Worm (Caenorhabditis elegans): Measurements from ENCODE around the gene hlh-6.

The hlh-6 gene

DNA sequence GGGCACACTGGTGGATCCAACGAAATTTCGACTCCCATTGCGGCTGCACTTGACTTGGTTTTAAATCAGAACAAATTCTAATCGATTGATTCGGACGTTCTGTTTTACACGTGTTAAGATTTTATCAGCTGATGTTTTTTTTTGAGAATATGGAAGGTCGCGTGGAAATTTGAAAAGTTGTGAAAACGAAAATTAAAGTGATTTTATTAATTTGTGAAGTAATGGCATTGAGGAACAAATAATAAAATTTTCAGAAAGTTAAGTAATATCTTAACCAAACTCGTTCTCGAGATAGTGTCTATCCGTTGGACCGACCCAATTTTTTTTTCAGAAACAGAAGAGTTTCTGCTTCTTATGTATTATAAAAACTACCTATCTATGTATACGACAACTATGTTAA, 37.1 kb upstream of the hlh-6 start, which contains the start of gene ZK1307.4:
Gene ZK1307.4, minus strand, starts transcription at position 101 of the 400 bp plus-strand sequence.
- TF ChIP-seq flt-1 (GFP tag; IDR thresholded peaks at IDR 0.05): no peak

DNA sequence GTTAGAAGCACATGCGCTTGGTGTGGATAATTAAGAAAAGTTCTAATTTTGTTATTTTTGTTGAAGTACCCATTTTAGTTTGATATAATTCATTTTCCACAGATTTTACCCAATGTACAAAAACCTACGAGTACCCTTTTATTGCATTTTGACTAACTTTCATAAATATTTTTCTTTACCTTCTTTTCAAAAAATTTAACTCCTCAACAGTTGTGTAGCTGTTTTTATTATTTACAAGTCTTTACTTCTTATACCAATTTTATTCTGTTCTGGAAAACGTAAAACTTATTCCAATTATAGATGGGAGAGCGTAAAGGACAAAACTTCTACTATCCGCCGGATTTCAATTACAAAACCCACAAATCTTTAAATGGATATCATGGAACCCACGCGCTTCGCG, 34.6 kb upstream of the hlh-6 start, which contains the start of gene ZK1307.9:
Gene ZK1307.9, plus strand, starts transcription at position 301 of the 400 bp plus-strand sequence.
- no peak for TF ChIP-seq flt-1 (GFP tag; IDR thresholded peaks at IDR 0.05)
- TF ChIP-seq T22C8.4 (GFP tag; IDR thresholded peaks at IDR 0.05): no peak
- no peak for TF ChIP-seq klf-2 (GFP tag; conservative IDR thresholded peaks at IDR 0.05)
- no peak for TF ChIP-seq ztf-29 (GFP tag; IDR thresholded peaks at IDR 0.05)
- no peak for TF ChIP-seq ref-1 (GFP tag; conservative IDR thresholded peaks at IDR 0.05)
- TF ChIP-seq med-1 (GFP tag; optimal IDR thresholded peaks at IDR 0.05; ENCODE audit: insufficient read depth): no peak
- no peak for TF ChIP-seq ztf-23 (GFP tag; IDR thresholded peaks at IDR 0.05)
- no peak for TF ChIP-seq cog-1 (tag; optimal IDR thresholded peaks at IDR 0.05)
- TF ChIP-seq tab-1 (GFP tag; IDR thresholded peaks at IDR 0.05): no peak

DNA sequence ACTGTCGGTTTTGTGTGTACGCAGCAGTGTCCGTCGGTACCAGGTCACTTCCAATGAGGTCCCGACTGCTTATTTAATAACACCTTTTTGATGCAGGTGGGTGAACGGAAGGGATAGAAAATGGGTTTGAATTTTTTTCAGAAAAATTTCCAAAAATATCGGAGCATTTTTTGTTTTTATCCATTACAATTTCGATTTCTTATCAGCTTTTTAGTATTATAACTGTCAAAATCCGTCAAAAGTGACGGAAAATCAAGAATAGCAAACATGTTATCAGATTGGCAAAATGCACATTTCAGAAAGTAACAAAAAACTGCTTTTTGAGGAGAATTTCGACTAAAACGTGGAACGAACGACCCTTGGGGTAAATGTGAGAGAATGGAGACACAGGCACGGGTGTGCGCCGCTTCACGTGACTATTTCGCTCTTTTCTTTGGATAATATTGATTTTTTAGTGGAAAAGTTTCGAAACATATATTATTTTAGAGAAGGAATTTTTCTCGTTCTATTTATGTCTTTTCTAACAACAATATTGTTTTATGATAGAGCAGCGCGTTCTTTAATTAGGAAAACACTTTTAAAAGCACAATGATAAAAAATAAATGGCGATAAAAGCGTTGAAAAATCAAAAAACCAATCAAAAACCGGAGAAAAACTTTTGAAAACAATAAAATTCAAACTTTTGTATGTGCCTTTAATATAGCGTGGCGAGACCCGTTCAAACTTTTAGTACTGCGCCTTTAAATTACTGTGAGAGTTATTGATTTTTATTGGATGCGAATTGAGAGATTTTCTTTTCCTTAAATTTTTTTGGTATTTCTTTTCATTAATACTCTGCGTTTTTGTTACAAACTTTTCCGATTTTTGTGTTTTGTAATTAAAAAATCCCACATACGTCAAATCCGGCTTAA, 32.6 kb upstream of the hlh-6 start, which contains the start of gene sqv-8:
Gene sqv-8, plus strand, starts transcription at position 51 of the 911 bp plus-strand sequence.
- TF ChIP-seq tab-1 (GFP tag; IDR thresholded peaks at IDR 0.05) (no peak), T22C8.4 (GFP tag; IDR thresholded peaks at IDR 0.05) (peak; percentile 35; the same call in 1 of the 2 replicates)

DNA sequence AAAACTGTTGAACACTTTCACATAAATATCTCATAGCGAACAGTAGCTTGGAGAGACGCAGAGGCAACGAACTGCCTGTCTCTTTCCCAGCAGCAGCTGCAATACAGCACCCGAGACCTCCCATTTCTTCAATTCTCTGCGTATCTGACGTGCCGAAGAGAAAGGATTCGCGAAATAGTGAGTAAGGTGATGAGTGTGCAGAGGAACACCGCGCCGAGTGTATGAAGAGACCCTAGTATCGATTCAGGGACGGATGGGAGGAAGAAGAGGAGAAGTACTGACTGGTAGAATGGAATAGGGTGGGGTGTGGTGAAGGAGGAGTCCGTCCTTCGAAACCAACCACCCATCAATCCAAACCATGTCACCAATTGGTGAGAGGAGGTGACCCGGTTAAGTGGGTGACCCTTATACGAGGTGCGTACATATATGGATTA, 31.5 kb upstream of the hlh-6 start:
- TF ChIP-seq cog-1 (tag; optimal IDR thresholded peaks at IDR 0.05) (peak; percentile 65), ref-1 (GFP tag; conservative IDR thresholded peaks at IDR 0.05) (no peak), ztf-29 (GFP tag; IDR thresholded peaks at IDR 0.05) (no peak), flt-1 (GFP tag; IDR thresholded peaks at IDR 0.05) (peak; percentile 67; the same call in 1 of the 2 replicates), T22C8.4 (GFP tag; IDR thresholded peaks at IDR 0.05) (peak; percentile 82), ztf-23 (GFP tag; IDR thresholded peaks at IDR 0.05) (peak; percentile 62; the same call in 1 of the 2 replicates), tab-1 (GFP tag; IDR thresholded peaks at IDR 0.05) (0 out of 2 replicates have a peak, but pooled peaks have one; percentile 53), med-1 (GFP tag; optimal IDR thresholded peaks at IDR 0.05; ENCODE audit: insufficient read depth) (no peak), klf-2 (GFP tag; conservative IDR thresholded peaks at IDR 0.05) (no peak)

DNA sequence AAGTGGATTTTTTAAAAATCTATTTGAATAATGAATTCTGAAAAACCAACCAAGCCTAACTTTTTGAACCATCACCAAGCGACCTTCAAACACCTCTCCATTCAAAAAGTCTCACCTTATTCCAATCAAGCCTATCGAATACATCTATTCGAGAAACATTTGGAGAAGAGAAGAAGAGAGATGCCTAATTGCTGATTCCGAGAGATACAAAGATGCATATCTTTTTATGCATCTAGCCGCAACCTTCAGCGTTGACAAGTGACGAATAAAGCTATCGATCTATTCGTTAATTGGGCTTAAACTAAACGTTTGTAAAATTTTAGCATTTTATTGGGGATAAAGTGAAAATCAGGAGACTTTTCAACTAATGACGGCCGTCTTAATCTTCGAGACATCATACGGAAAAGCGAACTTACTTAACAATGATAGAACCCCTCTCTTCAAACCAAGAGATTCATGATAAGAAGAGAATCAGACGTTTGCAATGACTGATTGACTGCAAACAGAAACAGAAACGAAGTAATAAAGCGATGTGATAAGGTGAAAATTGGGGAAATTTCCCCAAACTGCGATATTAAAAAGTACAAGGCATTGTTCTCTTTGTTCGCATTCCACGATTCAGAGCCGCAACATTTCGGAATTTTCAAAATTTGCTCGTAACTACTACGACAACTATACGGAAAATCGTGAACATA, 30.5 kb upstream of the hlh-6 start:
- TF ChIP-seq ztf-29 (GFP tag; IDR thresholded peaks at IDR 0.05) (peak; percentile 25; the same call in 1 of the 2 replicates), ztf-23 (GFP tag; IDR thresholded peaks at IDR 0.05) (no peak)

DNA sequence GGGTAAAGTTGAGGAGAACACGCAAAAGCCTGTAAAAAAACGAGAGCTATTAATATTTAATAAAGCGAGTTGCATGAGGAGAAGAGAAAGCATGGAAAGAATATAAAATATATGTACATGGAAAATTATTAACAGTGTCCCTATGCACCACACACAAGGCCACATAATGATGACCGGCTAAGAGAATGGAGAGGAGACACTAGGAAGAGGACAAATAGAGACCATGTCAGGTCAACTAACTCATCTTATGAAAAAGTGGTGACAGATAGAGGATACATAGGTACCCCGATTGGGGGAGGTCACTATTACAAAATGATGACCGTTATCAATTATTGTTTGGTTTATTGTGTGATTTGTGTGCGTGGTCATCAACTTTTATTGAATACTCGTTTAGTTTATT, 29.8 kb upstream of the hlh-6 start, which contains the start of gene fzr-1:
Gene fzr-1, minus strand, starts transcription at position 29 of the 400 bp plus-strand sequence.
- TF ChIP-seq flt-1 (GFP tag; IDR thresholded peaks at IDR 0.05): no peak
- TF ChIP-seq ref-1 (GFP tag; conservative IDR thresholded peaks at IDR 0.05): no peak
- no peak for TF ChIP-seq ztf-29 (GFP tag; IDR thresholded peaks at IDR 0.05)
- TF ChIP-seq cog-1 (tag; optimal IDR thresholded peaks at IDR 0.05): no peak
- no peak for TF ChIP-seq ztf-23 (GFP tag; IDR thresholded peaks at IDR 0.05)
- no peak for TF ChIP-seq T22C8.4 (GFP tag; IDR thresholded peaks at IDR 0.05)
- TF ChIP-seq med-1 (GFP tag; optimal IDR thresholded peaks at IDR 0.05; ENCODE audit: insufficient read depth): no peak
- TF ChIP-seq klf-2 (GFP tag; conservative IDR thresholded peaks at IDR 0.05): no peak
- TF ChIP-seq tab-1 (GFP tag; IDR thresholded peaks at IDR 0.05): no peak

DNA sequence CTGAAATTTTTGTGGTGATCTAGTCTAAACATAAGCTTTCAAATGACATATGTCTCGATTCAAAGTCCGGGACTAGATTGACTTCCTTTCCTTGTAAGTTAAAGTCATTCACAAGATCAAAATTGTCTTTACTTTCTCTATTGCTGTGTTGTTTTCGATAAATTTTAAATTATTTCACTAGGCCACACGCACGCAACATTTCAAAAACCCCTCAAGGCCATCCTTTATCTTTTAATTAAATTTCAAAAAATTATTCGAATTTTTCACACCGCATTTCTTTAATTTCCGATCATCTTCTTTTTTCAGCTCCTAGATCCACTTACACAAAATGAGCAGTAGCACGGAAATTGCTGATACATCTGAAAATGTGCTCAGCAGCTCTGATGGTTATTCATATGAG, 21.7 kb upstream of the hlh-6 start, which contains the start of gene ZK1307.7:
Gene ZK1307.7, plus strand, starts transcription at position 301 of the 400 bp plus-strand sequence.
- no peak for TF ChIP-seq cog-1 (tag; optimal IDR thresholded peaks at IDR 0.05)
- no peak for TF ChIP-seq ztf-23 (GFP tag; IDR thresholded peaks at IDR 0.05)
- no peak for TF ChIP-seq ref-1 (GFP tag; conservative IDR thresholded peaks at IDR 0.05)
- no peak for TF ChIP-seq flt-1 (GFP tag; IDR thresholded peaks at IDR 0.05)
- TF ChIP-seq med-1 (GFP tag; optimal IDR thresholded peaks at IDR 0.05; ENCODE audit: insufficient read depth): no peak
- no peak for TF ChIP-seq klf-2 (GFP tag; conservative IDR thresholded peaks at IDR 0.05)
- TF ChIP-seq ztf-29 (GFP tag; IDR thresholded peaks at IDR 0.05): no peak
- TF ChIP-seq tab-1 (GFP tag; IDR thresholded peaks at IDR 0.05): no peak
- TF ChIP-seq T22C8.4 (GFP tag; IDR thresholded peaks at IDR 0.05): no peak

DNA sequence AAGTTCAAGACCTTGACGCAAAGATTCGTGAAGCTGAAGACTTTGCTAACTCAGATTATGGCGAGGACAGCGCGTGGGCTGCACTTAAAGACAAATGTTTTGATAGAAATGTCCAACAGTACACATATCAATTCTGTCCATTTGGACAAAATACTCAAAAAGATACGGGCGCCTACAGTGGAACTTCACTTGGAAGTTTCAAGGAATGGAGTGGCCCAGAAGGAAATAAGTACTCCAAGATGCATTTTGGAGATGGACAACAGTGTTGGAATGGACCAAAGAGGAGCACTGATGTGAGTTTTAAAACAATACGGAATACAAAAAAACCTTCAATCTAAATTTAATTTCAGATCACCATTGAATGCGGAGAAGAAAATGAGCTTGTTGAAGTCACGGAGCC, 11.3 kb upstream of the hlh-6 start:
- no peak for TF ChIP-seq flt-1 (GFP tag; IDR thresholded peaks at IDR 0.05)
- no peak for TF ChIP-seq ztf-29 (GFP tag; IDR thresholded peaks at IDR 0.05)
- TF ChIP-seq ztf-23 (GFP tag; IDR thresholded peaks at IDR 0.05): no peak
- no peak for TF ChIP-seq ref-1 (GFP tag; conservative IDR thresholded peaks at IDR 0.05)
- no peak for TF ChIP-seq tab-1 (GFP tag; IDR thresholded peaks at IDR 0.05)
- TF ChIP-seq cog-1 (tag; optimal IDR thresholded peaks at IDR 0.05): no peak
- TF ChIP-seq klf-2 (GFP tag; conservative IDR thresholded peaks at IDR 0.05): no peak
- TF ChIP-seq T22C8.4 (GFP tag; IDR thresholded peaks at IDR 0.05): no peak
- no peak for TF ChIP-seq med-1 (GFP tag; optimal IDR thresholded peaks at IDR 0.05; ENCODE audit: insufficient read depth)

DNA sequence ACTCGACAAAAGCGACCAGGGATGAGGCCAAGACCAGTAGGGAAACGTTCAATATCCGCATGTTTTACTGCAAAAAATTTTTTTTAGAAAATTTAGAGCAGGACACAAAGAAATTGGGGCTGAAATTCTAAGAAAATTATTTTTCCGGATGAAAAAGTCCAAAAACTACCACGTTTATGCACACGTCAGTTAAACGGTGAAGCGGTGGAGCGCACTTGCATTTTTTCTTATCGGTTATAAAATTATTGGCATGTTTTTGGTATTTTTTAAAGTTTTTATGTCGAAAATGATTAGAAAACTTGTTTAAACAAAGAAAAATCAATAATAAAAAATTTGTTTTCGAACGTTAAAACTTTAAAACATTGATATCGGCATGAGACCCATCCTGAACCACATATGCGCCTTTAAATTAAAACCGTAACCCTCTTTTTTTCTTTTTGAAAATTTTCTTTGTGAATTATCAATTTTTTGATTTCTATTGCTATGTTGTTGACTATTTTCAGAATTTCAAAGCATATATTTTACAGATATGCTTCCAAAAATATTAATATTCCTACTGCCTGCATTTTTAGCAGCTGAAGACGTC, 9.6 kb upstream of the hlh-6 start, which contains the start of the genes dnj-20 and ZK1307.8:
Gene dnj-20, minus strand, starts transcription at position 67 of the 586 bp plus-strand sequence.
Gene ZK1307.8, plus strand, starts transcription at position 504 of the 586 bp plus-strand sequence.
- no peak for TF ChIP-seq T22C8.4 (GFP tag; IDR thresholded peaks at IDR 0.05)
- TF ChIP-seq ref-1 (GFP tag; conservative IDR thresholded peaks at IDR 0.05): no peak
- no peak for TF ChIP-seq klf-2 (GFP tag; conservative IDR thresholded peaks at IDR 0.05)
- TF ChIP-seq med-1 (GFP tag; optimal IDR thresholded peaks at IDR 0.05; ENCODE audit: insufficient read depth): no peak
- TF ChIP-seq ztf-29 (GFP tag; IDR thresholded peaks at IDR 0.05): no peak
- TF ChIP-seq tab-1 (GFP tag; IDR thresholded peaks at IDR 0.05): no peak
- TF ChIP-seq cog-1 (tag; optimal IDR thresholded peaks at IDR 0.05): no peak
- TF ChIP-seq ztf-23 (GFP tag; IDR thresholded peaks at IDR 0.05): no peak
- no peak for TF ChIP-seq flt-1 (GFP tag; IDR thresholded peaks at IDR 0.05)
